Worm (Caenorhabditis elegans) whole organism, L2 larva: ENCODE measurements around the gene ZK287.9.

Experiments
- nhr-11 ChIP-seq: fragments of 150-350 bp; optimal IDR thresholded peaks from 2 replicates; lab custom pipeline; 2014; ENCODE audit warnings: missing biosample characterization, missing genetic modification characterization
- nhr-25 ChIP-seq: fragments of 150-350 bp; sonication (generic microtip); optimal IDR thresholded peaks from 3 replicates; lab custom pipeline; 2014; ENCODE audit warnings: missing biosample characterization, missing genetic modification characterization

DNA sequence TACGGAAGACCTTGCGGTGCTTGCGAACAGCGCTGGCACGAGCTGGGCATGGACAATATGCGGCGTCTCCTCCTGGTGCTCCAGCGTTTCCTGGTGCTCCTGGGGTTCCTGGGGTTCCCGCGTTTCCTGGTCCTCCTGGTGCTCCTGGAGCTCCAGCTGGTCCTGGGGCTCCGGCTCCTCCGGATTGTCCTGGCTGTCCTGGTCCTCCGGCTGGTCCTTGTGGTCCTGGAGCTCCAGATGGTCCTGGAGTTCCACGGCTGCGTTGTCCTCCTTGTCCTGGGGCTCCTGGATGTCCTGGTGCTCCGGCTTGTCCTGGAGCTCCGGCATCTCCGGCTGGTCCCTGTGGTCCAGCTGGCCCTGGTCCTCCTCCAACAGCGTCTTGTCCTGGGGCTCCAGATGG, 46.8 kb upstream of the ZK287.9 start:
- TF ChIP-seq nhr-25 (no peak), nhr-11 (tag; lab: Kevin White, UChicago) (no peak)
